Worm (Caenorhabditis elegans) whole organism, late embryonic: ENCODE data around the gene C17B7.5.

Experiments
- K02D7.2 ChIP-seq: sonication (generic microtip); optimal IDR thresholded peaks from 2 replicates; lab custom pipeline; 2017; ENCODE audit warnings: mild to moderate bottlenecking, missing genetic modification characterization, missing compliant biosample characterization
- T23F11.4 ChIP-seq: fragments of 200-800 bp; sonication (Bioruptor generic); optimal IDR thresholded peaks from 2 replicates; lab custom pipeline; 2018; ENCODE audit warnings: mild to moderate bottlenecking, missing genetic modification characterization, missing compliant biosample characterization
- ahr-1 ChIP-seq: sonication (generic microtip); optimal IDR thresholded peaks from 2 replicates; lab custom pipeline; 2016; ENCODE audit warnings: missing genetic modification characterization, missing compliant biosample characterization
- ama-1 ChIP-seq: fragments of 150-350 bp; optimal IDR thresholded peaks from 2 replicates; lab custom pipeline; 2014
- ceh-18 ChIP-seq: sonication (generic microtip); optimal IDR thresholded peaks from 2 replicates; lab custom pipeline; 2016; ENCODE audit warnings: missing genetic modification characterization, missing compliant biosample characterization
- ceh-19 ChIP-seq: fragments of 200-800 bp; sonication (Bioruptor generic); optimal IDR thresholded peaks from 2 replicates; lab custom pipeline; 2018; ENCODE audit warnings: mild to moderate bottlenecking, missing genetic modification characterization, missing compliant biosample characterization
- ceh-22 ChIP-seq: sonication (generic microtip); optimal IDR thresholded peaks from 2 replicates; lab custom pipeline; 2017; ENCODE audit warnings: missing biosample characterization, missing genetic modification characterization
- ceh-24 ChIP-seq: sonication (generic microtip); optimal IDR thresholded peaks from 2 replicates; lab custom pipeline; 2016; ENCODE audit warnings: mild to moderate bottlenecking, missing genetic modification characterization, missing compliant biosample characterization
- ceh-30 ChIP-seq: fragments of 150-350 bp; optimal IDR thresholded peaks from 2 replicates; lab custom pipeline; 2014; ENCODE audit warnings: missing biosample characterization, missing genetic modification characterization
- ceh-31 ChIP-seq: sonication (generic microtip); optimal IDR thresholded peaks from 2 replicates; lab custom pipeline; 2016; ENCODE audit warnings: missing genetic modification characterization, missing compliant biosample characterization
- ceh-34 ChIP-seq: sonication (generic microtip); optimal IDR thresholded peaks from 2 replicates; lab custom pipeline; 2016; ENCODE audit warnings: mild to moderate bottlenecking, missing genetic modification characterization, missing compliant biosample characterization
- ceh-45 ChIP-seq: fragments of 200-800 bp; sonication (Bioruptor generic); IDR thresholded peaks from 2 replicates; pipeline ENCODE4 v1.3.6; 2022; ENCODE audit warnings: missing genetic modification reagents, missing genetic modification characterization, missing compliant biosample characterization
- ceh-9 ChIP-seq: sonication (generic microtip); optimal IDR thresholded peaks from 2 replicates; lab custom pipeline; 2016; ENCODE audit warnings: mild to moderate bottlenecking, missing genetic modification characterization, inconsistent platforms, missing compliant biosample characterization
- che-1 ChIP-seq: sonication (generic microtip); optimal IDR thresholded peaks from 2 replicates; lab custom pipeline; 2016; ENCODE audit warnings: mild to moderate bottlenecking, missing genetic modification characterization, missing compliant biosample characterization
- dmd-4 ChIP-seq: sonication (generic microtip); optimal IDR thresholded peaks from 2 replicates; lab custom pipeline; 2016; ENCODE audit warnings: borderline replicate concordance, missing genetic modification characterization, missing compliant biosample characterization
- dve-1 ChIP-seq: sonication (generic microtip); optimal IDR thresholded peaks from 2 replicates; lab custom pipeline; 2017; ENCODE audit warnings: antibody characterized with exemption, mild to moderate bottlenecking, missing genetic modification characterization, missing compliant biosample characterization
- elt-4 ChIP-seq: sonication (generic microtip); optimal IDR thresholded peaks from 2 replicates; lab custom pipeline; 2016; ENCODE audit warnings: missing genetic modification characterization, missing compliant biosample characterization
- eyg-1 ChIP-seq: sonication (generic microtip); optimal IDR thresholded peaks from 2 replicates; lab custom pipeline; 2016; ENCODE audit warnings: missing genotype, missing genetic modification characterization, missing compliant biosample characterization
- fax-1 ChIP-seq: sonication (generic microtip); optimal IDR thresholded peaks from 2 replicates; lab custom pipeline; 2016; ENCODE audit warnings: missing genotype, missing genetic modification characterization, missing compliant biosample characterization
- fkh-10 ChIP-seq: fragments of 150-350 bp; optimal IDR thresholded peaks from 2 replicates; lab custom pipeline; 2014; ENCODE audit warnings: missing biosample characterization, missing genetic modification reagents, missing genetic modification characterization
- fkh-6 ChIP-seq: sonication (generic microtip); optimal IDR thresholded peaks from 2 replicates; lab custom pipeline; 2016; ENCODE audit warnings: missing genetic modification characterization, missing compliant biosample characterization
- hlh-13 ChIP-seq: fragments of 200-800 bp; sonication (Bioruptor generic); optimal IDR thresholded peaks from 2 replicates; lab custom pipeline; 2018; ENCODE audit warnings: mild to moderate bottlenecking, missing genetic modification characterization, missing compliant biosample characterization
- hlh-15 ChIP-seq: sonication (generic microtip); optimal IDR thresholded peaks from 2 replicates; lab custom pipeline; 2016; ENCODE audit warnings: missing genetic modification characterization, missing compliant biosample characterization
- lim-6 ChIP-seq: sonication (generic microtip); optimal IDR thresholded peaks from 2 replicates; lab custom pipeline; 2016; ENCODE audit warnings: missing genetic modification characterization, missing compliant biosample characterization
- nfya-1 ChIP-seq: sonication (generic microtip); optimal IDR thresholded peaks from 2 replicates; lab custom pipeline; 2017; ENCODE audit warnings: missing genetic modification characterization, mild to moderate bottlenecking, missing compliant biosample characterization, antibody characterized with exemption, moderate library complexity
- nhr-11 ChIP-seq: fragments of 150-350 bp; optimal IDR thresholded peaks from 2 replicates; lab custom pipeline; 2014; ENCODE audit warnings: missing biosample characterization, missing genetic modification characterization
- pha-4 ChIP-seq: fragments of 150-350 bp; optimal IDR thresholded peaks from 2 replicates; lab custom pipeline; 2018; ENCODE audit warnings: missing biosample characterization, missing genetic modification reagents, missing genetic modification characterization
- pqm-1 ChIP-seq: sonication (generic microtip); optimal IDR thresholded peaks from 2 replicates; lab custom pipeline; 2016; ENCODE audit warnings: missing genetic modification characterization, missing compliant biosample characterization
- pros-1 ChIP-seq: fragments of 150-350 bp; optimal IDR thresholded peaks from 2 replicates; lab custom pipeline; 2014; ENCODE audit warnings: missing biosample characterization, missing genetic modification reagents, missing genetic modification characterization
- ref-2 ChIP-seq: sonication (generic microtip); optimal IDR thresholded peaks from 2 replicates; lab custom pipeline; 2016; ENCODE audit warnings: missing genetic modification characterization, missing compliant biosample characterization
- sdc-2 ChIP-seq: sonication (generic microtip); optimal IDR thresholded peaks from 2 replicates; lab custom pipeline; 2016; ENCODE audit warnings: missing genotype, missing genetic modification characterization, missing compliant biosample characterization
- sox-4 ChIP-seq: sonication (generic microtip); optimal IDR thresholded peaks from 2 replicates; lab custom pipeline; 2017; ENCODE audit warnings: mild to moderate bottlenecking, missing genetic modification characterization, inconsistent platforms, missing compliant biosample characterization
- syd-9 ChIP-seq: sonication (generic microtip); optimal IDR thresholded peaks from 2 replicates; lab custom pipeline; 2016; ENCODE audit warnings: mild to moderate bottlenecking, missing genetic modification characterization, moderate library complexity, missing compliant biosample characterization
- tbx-2 ChIP-seq: sonication (generic microtip); optimal IDR thresholded peaks from 2 replicates; lab custom pipeline; 2016; ENCODE audit warnings: missing genetic modification characterization, missing compliant biosample characterization
- ttx-3 ChIP-seq: sonication (generic microtip); optimal IDR thresholded peaks from 2 replicates; lab custom pipeline; 2016; ENCODE audit warnings: missing genetic modification reagents, missing genetic modification characterization, missing compliant biosample characterization
- unc-42 ChIP-seq: sonication (generic microtip); optimal IDR thresholded peaks from 2 replicates; lab custom pipeline; 2016; ENCODE audit warnings: missing genotype, missing genetic modification characterization, missing compliant biosample characterization
- zip-5 ChIP-seq: sonication (generic microtip); optimal IDR thresholded peaks from 2 replicates; lab custom pipeline; 2016; ENCODE audit warnings: missing genetic modification characterization, missing compliant biosample characterization

Gene C17B7.5

ce11 chrV:3346434-3347019 is 13.1 kb downstream of the C17B7.5 start, which contains the start of gene fbxa-65:
fbxa-65 (minus strand) TSS chrV:3346484.
- no peak for TF ChIP-seq ahr-1 (tag; lab: Kevin White, UChicago)
- TF ChIP-seq pros-1 (tag; lab: Kevin White, UChicago) = no peak
- TF ChIP-seq che-1 (tag; lab: Kevin White, UChicago) = no peak
- no peak for TF ChIP-seq hlh-13 (GFP tag; lab: Kevin White, UChicago)
- no peak for TF ChIP-seq K02D7.2 (tag; lab: Kevin White, UChicago)
- no peak for TF ChIP-seq ceh-22 (tag; lab: Kevin White, UChicago)
- no peak for TF ChIP-seq ttx-3 (tag; lab: Kevin White, UChicago)
- no peak for TF ChIP-seq eyg-1 (tag; lab: Kevin White, UChicago)

- no peak for TF ChIP-seq nfya-1 (tag; lab: Kevin White, UChicago)
- TF ChIP-seq nhr-11 (tag; lab: Kevin White, UChicago) = no peak
- no peak for TF ChIP-seq tbx-2 (tag; lab: Kevin White, UChicago)
- TF ChIP-seq T23F11.4 (GFP tag; lab: Kevin White, UChicago) = no peak
- TF ChIP-seq ref-2 = no peak
- no peak for TF ChIP-seq hlh-13 (GFP tag; lab: Kevin White, UChicago)
- TF ChIP-seq ceh-19 (GFP tag; lab: Kevin White, UChicago) = no peak
- TF ChIP-seq lim-6 (tag; lab: Kevin White, UChicago) = no peak
- TF ChIP-seq ceh-24 = no peak
- no peak for TF ChIP-seq ceh-45
- no peak for TF ChIP-seq ceh-34 (tag; lab: Kevin White, UChicago)
- no peak for TF ChIP-seq ceh-9 (tag; lab: Kevin White, UChicago)
- no peak for TF ChIP-seq ceh-31 (tag; lab: Kevin White, UChicago)
- no peak for TF ChIP-seq sdc-2
- no peak for TF ChIP-seq hlh-15 (tag; lab: Kevin White, UChicago)
- no peak for TF ChIP-seq ama-1 (lab: Kevin White, UChicago)
- no peak for TF ChIP-seq dmd-4 (tag; lab: Kevin White, UChicago)
- TF ChIP-seq zip-5 (tag; lab: Kevin White, UChicago) = no peak
Measured at ce11 chrV:3347486-3347885, 14.1 kb downstream of the C17B7.5 start.

ce11 chrV:3349877-3350276 is 16.4 kb downstream of the C17B7.5 start, which contains the start of gene C17B7.15:
C17B7.15 (plus strand) TSS chrV:3350177.
- TF ChIP-seq fax-1 (tag; lab: Kevin White, UChicago) (no peak), ceh-9 (tag; lab: Kevin White, UChicago) (no peak), ttx-3 (tag; lab: Kevin White, UChicago) (no peak), elt-4 (tag; lab: Kevin White, UChicago) (no peak), pqm-1 (tag; lab: Kevin White, UChicago) (no peak), fkh-10 (no peak), nfya-1 (tag; lab: Kevin White, UChicago) (no peak), unc-42 (no peak), sox-4 (tag; lab: Kevin White, UChicago) (no peak)

ce11 chrV:3351266-3351665 is 17.8 kb downstream of the C17B7.5 start, which contains the start of gene str-63:
str-63 (plus strand) TSS chrV:3351566.
- TF ChIP-seq ceh-30 (tag; lab: Kevin White, UChicago) (no peak), dve-1 (tag; lab: Kevin White, UChicago) (no peak), syd-9 (tag; lab: Kevin White, UChicago) (no peak)

- TF ChIP-seq pha-4 (tag; lab: Kevin White, UChicago) (no peak), fkh-6 (no peak), ceh-18 (no peak)
Measured at ce11 chrV:3352925-3353324, 19.5 kb downstream of the C17B7.5 start, which contains the start of gene C17B7.12. C17B7.12 (plus strand) TSS chrV:3353225.
